Fruit fly (Drosophila melanogaster): ENCODE results near the gene CG17211.

DNA sequence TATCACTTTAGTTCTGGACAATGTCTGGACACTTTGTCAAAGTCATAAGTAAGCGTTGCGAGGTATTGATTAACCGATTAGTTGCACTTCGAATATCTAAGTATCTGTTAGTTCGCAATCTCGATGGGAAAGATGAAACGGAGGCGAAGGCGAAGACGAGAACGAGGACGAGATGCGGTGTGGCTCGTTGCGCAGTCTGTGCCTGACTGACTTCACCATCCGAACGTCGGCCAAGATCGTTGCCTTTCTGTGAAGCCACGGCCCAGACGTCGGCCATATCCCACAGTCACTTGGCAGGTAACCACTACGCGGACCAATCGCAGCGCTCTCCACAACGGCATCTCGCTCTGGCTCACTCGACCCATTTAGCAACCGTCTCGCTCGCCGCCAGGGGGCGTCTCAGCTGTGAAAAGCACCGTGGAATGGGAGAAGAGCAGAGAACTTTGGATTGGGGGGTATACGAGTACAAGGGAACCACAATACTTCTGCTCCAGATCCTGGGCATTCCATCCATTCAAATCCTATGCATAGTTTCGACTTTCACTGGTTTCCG is 28.5 kb upstream of the CG17211 start, which contains the start of gene prd:
- TF ChIP-seq CG30431 (GFP tag; optimal IDR thresholded peaks at IDR 0.05) (no peak), CG18262 (tag; optimal IDR thresholded peaks at IDR 0.05) (no peak), Nf-YA (GFP tag; IDR thresholded peaks at IDR 0.05) (peak; percentile 86), CG11695 (GFP tag; IDR thresholded peaks at IDR 0.05) (no peak), CG10979 (tag; optimal IDR thresholded peaks at IDR 0.05) (no peak), rib (GFP tag; IDR thresholded peaks at IDR 0.05) (no peak), CG10565 (GFP tag; optimal IDR thresholded peaks at IDR 0.05) (no peak), Fer2 (tag; optimal IDR thresholded peaks at IDR 0.05) (no peak), CG8388 (GFP tag; optimal IDR thresholded peaks at IDR 0.05) (no peak), CG10654 (GFP tag; optimal IDR thresholded peaks at IDR 0.05) (no peak), CG9727 (GFP tag; optimal IDR thresholded peaks at IDR 0.05) (no peak)

All from whole organism, embryonic.